Worm (Caenorhabditis elegans) whole organism, young adult: ENCODE measurements around the gene clec-199.

ENCODE experiments used
- B0019.2 ChIP-seq: fragments of 200-800 bp; sonication (Bioruptor generic); conservative IDR thresholded peaks from 2 replicates; pipeline ENCODE4 v1.3.6; 2022; ENCODE audit warnings: missing genetic modification reagents, missing genetic modification characterization, missing compliant biosample characterization
- F23B12.7 ChIP-seq: sonication (generic microtip); optimal IDR thresholded peaks from 2 replicates; lab custom pipeline; 2017; ENCODE audit warnings: missing genetic modification characterization, mild to moderate bottlenecking, missing compliant biosample characterization, antibody characterized with exemption, moderate library complexity; ENCODE audit not compliant: insufficient read depth
- F39B2.1 ChIP-seq: fragments of 200-800 bp; sonication (Bioruptor generic); IDR thresholded peaks from 2 replicates; pipeline ENCODE4 v1.3.6; 2022; ENCODE audit warnings: missing genetic modification reagents, missing genetic modification characterization, missing compliant biosample characterization
- F55B11.4 ChIP-seq: sonication (generic microtip); optimal IDR thresholded peaks from 2 replicates; lab custom pipeline; 2016; ENCODE audit warnings: missing compliant biosample characterization, missing genetic modification characterization, borderline replicate concordance; ENCODE audit not compliant: insufficient read depth
- F57A8.1 ChIP-seq: fragments of 200-800 bp; sonication (Bioruptor generic); optimal IDR thresholded peaks from 2 replicates; lab custom pipeline; 2018; ENCODE audit warnings: mild to moderate bottlenecking, missing genetic modification characterization, moderate library complexity, missing compliant biosample characterization
- F57C9.4 ChIP-seq: sonication (generic microtip); optimal IDR thresholded peaks from 2 replicates; lab custom pipeline; 2017; ENCODE audit warnings: mild to moderate bottlenecking, missing genetic modification characterization, missing compliant biosample characterization
- athp-1 ChIP-seq: sonication (generic microtip); optimal IDR thresholded peaks from 2 replicates; lab custom pipeline; 2017; ENCODE audit warnings: mild to moderate bottlenecking, missing genetic modification characterization, missing compliant biosample characterization
- attf-5 ChIP-seq: fragments of 200-800 bp; sonication (Bioruptor generic); optimal IDR thresholded peaks from 2 replicates; lab custom pipeline; 2018; ENCODE audit warnings: mild to moderate bottlenecking, missing genetic modification characterization, missing compliant biosample characterization
- attf-6 ChIP-seq: fragments of 200-800 bp; sonication (Bioruptor generic); IDR thresholded peaks from 2 replicates; pipeline ENCODE4 v1.3.6; 2022; ENCODE audit warnings: missing genetic modification reagents, missing genetic modification characterization, missing compliant biosample characterization
- bed-2 ChIP-seq: fragments of 200-800 bp; sonication (Bioruptor generic); IDR thresholded peaks from 2 replicates; pipeline ENCODE4 v1.3.6; 2022; ENCODE audit warnings: missing genetic modification reagents, missing genetic modification characterization, missing compliant biosample characterization
- ceh-91 ChIP-seq: fragments of 200-800 bp; sonication (Bioruptor generic); IDR thresholded peaks from 2 replicates; pipeline ENCODE4 v1.3.6; 2022; ENCODE audit warnings: missing genetic modification reagents, missing genetic modification characterization, missing compliant biosample characterization
- dpff-1 ChIP-seq: sonication (generic microtip); optimal IDR thresholded peaks from 2 replicates; lab custom pipeline; 2017; ENCODE audit warnings: mild to moderate bottlenecking, missing genetic modification characterization, missing compliant biosample characterization
- dpl-1 ChIP-seq: fragments of 150-350 bp; optimal IDR thresholded peaks from 2 replicates; lab custom pipeline; 2014; ENCODE audit warnings: missing biosample characterization, missing genetic modification reagents, missing genetic modification characterization
- efl-1 ChIP-seq: fragments of 150-350 bp; optimal IDR thresholded peaks from 2 replicates; lab custom pipeline; 2014; ENCODE audit warnings: missing biosample characterization, missing genetic modification reagents, missing genetic modification characterization
- hlh-26 ChIP-seq: fragments of 200-800 bp; sonication (Bioruptor generic); conservative IDR thresholded peaks from 2 replicates; pipeline ENCODE4 v1.3.6; 2022; ENCODE audit warnings: missing genetic modification reagents, missing genetic modification characterization, missing compliant biosample characterization
- hrde-1 ChIP-seq: sonication (generic microtip); optimal IDR thresholded peaks from 2 replicates; lab custom pipeline; 2016; ENCODE audit warnings: missing genetic modification characterization, mild to moderate bottlenecking, missing compliant biosample characterization, moderate library complexity, missing genotype, missing genetic modification reagents, borderline replicate concordance
- let-607 ChIP-seq, 2 experiments: fragments of 200-800 bp in 1 of 2; sonication (Bioruptor generic) in 1 of 2; sonication (generic microtip) in 1 of 2; optimal IDR thresholded peaks; 2 replicates each; lab custom pipeline; 2016 to 2018; ENCODE audit warnings: mild to moderate bottlenecking in 2 of 2, missing compliant biosample characterization in 2 of 2, missing genetic modification characterization in 2 of 2, moderate library complexity in 2 of 2, missing genotype in 1 of 2
- lin-40 ChIP-seq: sonication (generic microtip); optimal IDR thresholded peaks from 2 replicates; lab custom pipeline; 2016; ENCODE audit warnings: missing genetic modification characterization, mild to moderate bottlenecking, missing compliant biosample characterization, missing genotype, missing genetic modification reagents
- lir-1 ChIP-seq: fragments of 200-800 bp; sonication (Bioruptor generic); conservative IDR thresholded peaks from 2 replicates; pipeline ENCODE4 v1.3.6; 2022; ENCODE audit warnings: missing genetic modification reagents, missing genetic modification characterization, missing compliant biosample characterization
- lsl-1 ChIP-seq: fragments of 200-800 bp; sonication (Bioruptor generic); optimal IDR thresholded peaks from 2 replicates; lab custom pipeline; 2018; ENCODE audit warnings: mild to moderate bottlenecking, missing genetic modification characterization, moderate library complexity, missing compliant biosample characterization
- madf-3 ChIP-seq: fragments of 200-800 bp; sonication (Bioruptor generic); IDR thresholded peaks from 2 replicates; pipeline ENCODE4 v1.3.6; 2022; ENCODE audit warnings: missing genetic modification reagents, missing genetic modification characterization, missing compliant biosample characterization
- madf-6 ChIP-seq: fragments of 200-800 bp; sonication (Bioruptor generic); IDR thresholded peaks from 2 replicates; pipeline ENCODE4 v1.3.6; 2022; ENCODE audit warnings: missing genetic modification reagents, missing genetic modification characterization, missing compliant biosample characterization
- nfya-1 ChIP-seq: sonication (generic microtip); optimal IDR thresholded peaks from 2 replicates; lab custom pipeline; 2017; ENCODE audit warnings: antibody characterized with exemption, missing compliant biosample characterization, missing genetic modification characterization, borderline replicate concordance; ENCODE audit not compliant: insufficient read depth
- nhr-179 ChIP-seq: sonication (generic microtip); optimal IDR thresholded peaks from 2 replicates; lab custom pipeline; 2016; ENCODE audit warnings: mild to moderate bottlenecking, missing genetic modification characterization, missing compliant biosample characterization
- nhr-80 ChIP-seq: sonication (generic microtip); optimal IDR thresholded peaks from 2 replicates; lab custom pipeline; 2016; ENCODE audit warnings: missing genetic modification characterization, missing compliant biosample characterization
- tbp1 ChIP-seq: fragments of 200-800 bp; sonication (Bioruptor generic); optimal IDR thresholded peaks from 2 replicates; lab custom pipeline; 2018; ENCODE audit warnings: mild to moderate bottlenecking, missing genetic modification characterization, missing compliant biosample characterization
- tbx-9 ChIP-seq: sonication (generic microtip); optimal IDR thresholded peaks from 2 replicates; lab custom pipeline; 2016; ENCODE audit warnings: borderline replicate concordance, missing genetic modification characterization, inconsistent platforms, missing compliant biosample characterization
- zim-3 ChIP-seq: sonication (generic microtip); optimal IDR thresholded peaks from 2 replicates; lab custom pipeline; 2017; ENCODE audit warnings: mild to moderate bottlenecking, missing genetic modification characterization, moderate library complexity, missing compliant biosample characterization
- ztf-25 ChIP-seq: fragments of 200-800 bp; sonication (Bioruptor generic); IDR thresholded peaks from 2 replicates; pipeline ENCODE4 v1.3.6; 2022; ENCODE audit warnings: missing genetic modification reagents, missing genetic modification characterization, missing compliant biosample characterization
- ztf-3 ChIP-seq: fragments of 200-800 bp; sonication (Bioruptor generic); optimal IDR thresholded peaks from 2 replicates; lab custom pipeline; 2018; ENCODE audit warnings: mild to moderate bottlenecking, missing genetic modification characterization, missing compliant biosample characterization

Gene clec-199

ce11 chrIV:17387442-17387967 lies 35.8 kb downstream of the clec-199 start, which contains the start of gene T02D1.8:
TSS of gene T02D1.8 (minus strand) at chrIV:17387492.
- TF ChIP-seq nhr-80 (tag; lab: Kevin White, UChicago) (peak; percentile 86), let-607 (tag; optimal IDR thresholded peaks at IDR 0.05; lab: Kevin White, UChicago) (peak; percentile 18 to 49), dpff-1 (no peak), F57A8.1 (GFP tag; lab: Kevin White, UChicago) (no peak)

ce11 chrIV:17395910-17396309 lies 44.2 kb downstream of the clec-199 start, which contains the start of gene sru-15:
TSS of gene sru-15 (plus strand) at chrIV:17396210.
- TF ChIP-seq madf-6: no peak
- no peak for TF ChIP-seq let-607 (tag; optimal IDR thresholded peaks at IDR 0.05; lab: Kevin White, UChicago)
- no peak for TF ChIP-seq efl-1
- TF ChIP-seq madf-3 (GFP tag; lab: Robert Waterston, UW): no peak
- no peak for TF ChIP-seq nfya-1 (tag; lab: Kevin White, UChicago)

ce11 chrIV:17399455-17399854 lies 47.8 kb downstream of the clec-199 start, which contains the start of gene T02D1.4:
TSS of gene T02D1.4 (plus strand) at chrIV:17399755.
- TF ChIP-seq ceh-91 (no peak), lsl-1 (GFP tag; lab: Kevin White, UChicago) (no peak), dpl-1 (no peak), lin-40 (tag; lab: Kevin White, UChicago) (no peak), zim-3 (tag; lab: Kevin White, UChicago) (no peak), attf-5 (no peak), F55B11.4 (tag; lab: Kevin White, UChicago) (no peak), ztf-3 (GFP tag; lab: Kevin White, UChicago) (no peak), ztf-25 (GFP tag; lab: Robert Waterston, UW) (no peak), lir-1 (GFP tag; lab: Robert Waterston, UW) (no peak)

- TF ChIP-seq F57C9.4 (tag; lab: Kevin White, UChicago): no peak
- TF ChIP-seq attf-6 (GFP tag; lab: Robert Waterston, UW): no peak
- no peak for TF ChIP-seq F39B2.1
- TF ChIP-seq hrde-1 (tag; lab: Kevin White, UChicago): no peak
- TF ChIP-seq lin-40 (tag; lab: Kevin White, UChicago): no peak
- TF ChIP-seq nhr-80 (tag; lab: Kevin White, UChicago): peak; percentile 54
Measured at ce11 chrIV:17405530-17405929, 53.8 kb downstream of the clec-199 start, which contains the start of gene pmp-4. TSS of gene pmp-4 (minus strand) at chrIV:17405630.

- TF ChIP-seq nhr-80 (tag; lab: Kevin White, UChicago) (no peak), F57A8.1 (GFP tag; lab: Kevin White, UChicago) (no peak), B0019.2 (no peak)
- TF ChIP-seq, all 124 proteins: peak for 0
Measured at ce11 chrIV:17406119-17406518, 54.4 kb downstream of the clec-199 start.

- TF ChIP-seq athp-1 (tag; lab: Kevin White, UChicago): no peak
- TF ChIP-seq B0019.2: no peak
- no peak for TF ChIP-seq nhr-179
- no peak for TF ChIP-seq tbx-9
Measured at ce11 chrIV:17407025-17407424, 55.3 kb downstream of the clec-199 start, which contains the start of gene T02D1.7. TSS of gene T02D1.7 (minus strand) at chrIV:17407125.

ce11 chrIV:17407491-17407890 lies 55.8 kb downstream of the clec-199 start, which contains the start of gene T02D1.9:
TSS of gene T02D1.9 (minus strand) at chrIV:17407591.
- TF ChIP-seq F55B11.4 (tag; lab: Kevin White, UChicago) (no peak), ceh-91 (no peak), tbp1 (GFP tag; lab: Kevin White, UChicago) (no peak), F23B12.7 (tag; lab: Kevin White, UChicago) (no peak), hlh-26 (no peak), bed-2 (GFP tag; lab: Robert Waterston, UW) (no peak)
- TF ChIP-seq, all 124 proteins: peak for 0
